Fruit fly (Drosophila melanogaster) whole organism: ENCODE measurements around the gene CG1695.

Source experiments
- CG8478 ChIP-seq: fragments of >200 bp; optimal IDR thresholded peaks from 2 replicates; lab custom pipeline; 2018; ENCODE audit warnings: inconsistent platforms
- usp ChIP-seq: fragments of >200 bp; optimal IDR thresholded peaks from 2 replicates; lab custom pipeline; 2017; ENCODE audit warnings: missing biosample characterization, missing genetic modification characterization, mixed read lengths

- TF ChIP-seq CG8478 (lab: Kevin White, UChicago) (no peak), usp (GFP tag; lab: Kevin White, UChicago) (no peak)
Observed at dm6 chrX:20391230-20391629, 42.5 kb upstream of the CG1695 start.
